Worm (Caenorhabditis elegans) whole organism, L1 larva: Measurements from ENCODE around the gene F53H2.3.

Source experiments
- C04F5.9 ChIP-seq: sonication (generic microtip); optimal IDR thresholded peaks from 2 replicates; lab custom pipeline; 2016; ENCODE audit warnings: missing genetic modification characterization, missing compliant biosample characterization
- aly-2 ChIP-seq: fragments of 150-350 bp; optimal IDR thresholded peaks from 2 replicates; lab custom pipeline; 2014; ENCODE audit warnings: missing biosample characterization, missing genetic modification characterization
- ceh-82 ChIP-seq, 3 experiments: fragments of 150-350 bp in 1 of 3; sonication (generic microtip) in 2 of 3; optimal IDR thresholded peaks; 2 replicates each; lab custom pipeline; 2014 to 2017; ENCODE audit warnings: missing biosample characterization in 3 of 3, missing genetic modification characterization in 3 of 3
- elt-2 ChIP-seq: sonication (generic microtip); optimal IDR thresholded peaks from 2 replicates; lab custom pipeline; 2016; ENCODE audit warnings: missing genetic modification characterization, mild to moderate bottlenecking, inconsistent platforms, missing compliant biosample characterization, missing genetic modification reagents
- fos-1 ChIP-seq: fragments of 150-350 bp; optimal IDR thresholded peaks from 2 replicates; lab custom pipeline; 2014; ENCODE audit warnings: missing biosample characterization, missing genetic modification characterization
- lin-13 ChIP-seq: fragments of 150-350 bp; optimal IDR thresholded peaks from 2 replicates; lab custom pipeline; 2014; ENCODE audit warnings: missing biosample characterization, missing genetic modification reagents, missing genetic modification characterization
- lin-15B ChIP-seq: fragments of 150-350 bp; sonication (generic microtip); optimal IDR thresholded peaks from 3 replicates; lab custom pipeline; 2014; ENCODE audit warnings: missing biosample characterization, missing genetic modification characterization
- mep-1 ChIP-seq: fragments of 150-350 bp; optimal IDR thresholded peaks from 2 replicates; lab custom pipeline; 2014; ENCODE audit warnings: missing biosample characterization, missing genetic modification characterization
- nhr-12 ChIP-seq: sonication (generic microtip); optimal IDR thresholded peaks from 2 replicates; lab custom pipeline; 2017; ENCODE audit warnings: missing biosample characterization, missing genetic modification characterization
- nhr-76 ChIP-seq: sonication (generic microtip); optimal IDR thresholded peaks from 2 replicates; lab custom pipeline; 2017; ENCODE audit warnings: missing biosample characterization, missing genetic modification characterization
- nhr-90 ChIP-seq: sonication (generic microtip); optimal IDR thresholded peaks from 2 replicates; lab custom pipeline; 2016; ENCODE audit warnings: mild to moderate bottlenecking, missing genetic modification characterization, missing compliant biosample characterization; ENCODE audit not compliant: poor library complexity
- snpc-4 ChIP-seq: fragments of 150-350 bp; optimal IDR thresholded peaks from 2 replicates; lab custom pipeline; 2014; ENCODE audit warnings: missing biosample characterization, missing genetic modification characterization
- unc-62 ChIP-seq: fragments of 150-350 bp; optimal IDR thresholded peaks from 2 replicates; lab custom pipeline; 2014; ENCODE audit warnings: missing biosample characterization, missing genetic modification reagents, missing genetic modification characterization

DNA sequence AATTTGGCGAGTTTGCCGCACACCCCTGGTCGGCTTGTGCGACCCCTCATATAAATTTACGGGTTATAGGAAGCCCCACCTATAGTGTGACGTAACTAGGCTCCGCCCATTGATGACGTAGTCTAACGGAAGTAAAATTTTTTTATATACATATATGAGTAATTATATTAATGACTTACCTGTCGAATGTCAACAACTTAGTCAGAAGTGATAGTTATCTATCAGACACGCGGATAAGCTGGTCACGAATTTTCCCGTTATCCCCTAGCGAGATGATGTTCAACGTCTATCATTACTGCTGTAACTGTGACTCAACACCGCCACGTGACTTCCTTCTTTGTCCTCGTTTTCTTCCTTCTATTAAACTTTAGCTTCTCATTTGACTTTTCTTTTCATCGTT lies 42.3 kb upstream of the F53H2.3 start, which contains the start of gene srd-70:
- TF ChIP-seq nhr-90 (tag; lab: Kevin White, UChicago) (no peak), nhr-12 (tag; lab: Kevin White, UChicago) (no peak), lin-15B (tag; lab: Kevin White, UChicago) (no peak), ceh-82 (tag; optimal IDR thresholded peaks at IDR 0.05; lab: Kevin White, UChicago) (no peak), nhr-76 (no peak), C04F5.9 (tag; lab: Kevin White, UChicago) (no peak), unc-62 (GFP tag; lab: Kevin White, UChicago) (no peak), snpc-4 (no peak), lin-13 (GFP tag; lab: Kevin White, UChicago) (no peak), elt-2 (tag; lab: Kevin White, UChicago) (no peak), aly-2 (tag; lab: Kevin White, UChicago) (no peak), mep-1 (tag; lab: Kevin White, UChicago) (no peak), fos-1 (tag; lab: Kevin White, UChicago) (no peak)
